Fruit fly (Drosophila melanogaster) whole organism, adult: Measurements from ENCODE around the gene ND-24.

Experiments
- CG11617 ChIP-seq: fragments of 200-800 bp; sonication (Bioruptor generic); optimal IDR thresholded peaks from 2 replicates; lab custom pipeline; 2017; ENCODE audit warnings: mild to moderate bottlenecking, missing biosample characterization, missing genetic modification reagents, missing genetic modification characterization
- CG14711 ChIP-seq: fragments of 200-800 bp; sonication (Bioruptor generic); optimal IDR thresholded peaks from 2 replicates; lab custom pipeline; 2018; ENCODE audit warnings: missing biosample characterization, mild to moderate bottlenecking, missing genetic modification characterization, moderate library complexity
- CG33017 ChIP-seq: fragments of 200-800 bp; sonication (Bioruptor generic); optimal IDR thresholded peaks from 2 replicates; lab custom pipeline; 2018; ENCODE audit warnings: missing biosample characterization, mild to moderate bottlenecking, missing genetic modification characterization, moderate library complexity
- CG7045 ChIP-seq: fragments of 200-800 bp; sonication (Bioruptor generic); optimal IDR thresholded peaks from 2 replicates; lab custom pipeline; 2017; ENCODE audit warnings: missing biosample characterization, mild to moderate bottlenecking, missing genetic modification characterization
- Hr96 ChIP-seq: fragments of 200-800 bp; sonication (Bioruptor generic); optimal IDR thresholded peaks from 2 replicates; lab custom pipeline; 2016; ENCODE audit warnings: missing biosample characterization, missing genetic modification characterization
- cic ChIP-seq: fragments of 200-800 bp; sonication (Bioruptor generic); optimal IDR thresholded peaks from 2 replicates; lab custom pipeline; 2017; ENCODE audit warnings: missing biosample characterization, mild to moderate bottlenecking, missing genetic modification characterization, moderate library complexity
- cnc ChIP-seq, 2 experiments: fragments of >200 bp; optimal IDR thresholded peaks; 2 replicates each; lab custom pipeline; 2017
- kay ChIP-seq: fragments of 200-800 bp; sonication (Bioruptor generic); peaks from one replicate; lab custom pipeline; 2016; ENCODE audit warnings: missing biosample characterization, missing genetic modification characterization, borderline replicate concordance
- ovo ChIP-seq: fragments of 200-800 bp; sonication (Bioruptor generic); optimal IDR thresholded peaks from 2 replicates; lab custom pipeline; 2016; ENCODE audit warnings: missing biosample characterization, missing genetic modification characterization
- pad ChIP-seq: fragments of 200-800 bp; sonication (Bioruptor generic); optimal IDR thresholded peaks from 3 replicates; lab custom pipeline; 2017; ENCODE audit warnings: missing biosample characterization, missing genetic modification characterization, mild to moderate bottlenecking, moderate library complexity, missing genetic modification reagents
- tj ChIP-seq: fragments of 200-800 bp; sonication (Bioruptor generic); optimal IDR thresholded peaks from 3 replicates; lab custom pipeline; 2017; ENCODE audit warnings: missing biosample characterization, mild to moderate bottlenecking, missing genetic modification characterization, moderate library complexity
- toe ChIP-seq: fragments of 200-800 bp; sonication (Bioruptor generic); optimal IDR thresholded peaks from 2 replicates; lab custom pipeline; 2016; ENCODE audit warnings: missing biosample characterization, missing genetic modification characterization

dm6 chrX:17627090-17627992, 4.5 kb upstream of the ND-24 start, which contains the start of gene stas:
- TF ChIP-seq Hr96 (GFP tag; lab: Kevin White, UChicago) (no peak), CG11617 (GFP tag; lab: Kevin White, UChicago) (no peak), CG14711 (tag; lab: Kevin White, UChicago) (no peak), tj (peak; percentile 79), CG7045 (no peak), ovo (GFP tag; lab: Kevin White, UChicago) (peak; percentile 48), toe (no peak), cnc (optimal IDR thresholded peaks at IDR 0.05; lab: Kevin White, UChicago) (no peak), pad (no peak), kay (no peak), CG33017 (peak; percentile 21), cic (GFP tag; lab: Kevin White, UChicago) (no peak)
